Worm (Caenorhabditis elegans): ENCODE results near the gene Y49F6A.12.

DNA sequence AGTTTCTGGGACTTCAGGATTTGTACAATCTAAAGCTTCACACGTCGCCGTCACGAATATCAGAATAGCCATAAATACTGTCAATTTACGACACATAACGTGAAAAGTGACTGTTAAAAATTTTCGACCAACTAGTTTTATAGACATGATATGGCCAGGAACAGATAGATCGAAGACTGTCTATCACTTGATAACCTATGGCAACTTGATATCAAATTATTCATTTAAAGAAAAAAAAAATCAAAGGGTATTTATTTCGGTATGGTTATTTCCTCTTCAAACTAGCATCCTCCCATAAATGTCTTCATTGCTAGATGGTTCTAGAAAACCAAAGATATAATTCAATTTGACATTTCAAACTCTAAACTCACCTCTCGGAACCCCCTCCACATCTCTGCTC lies 33.0 kb upstream of the Y49F6A.12 start, which contains the start of gene W10G11.3:
- TF ChIP-seq skn-1 (tag; optimal IDR thresholded peaks at IDR 0.05) (no peak), ama-1 (optimal IDR thresholded peaks at IDR 0.05) (no peak), sma-9 (GFP tag; optimal IDR thresholded peaks at IDR 0.05) (no peak), sma-9 (tag; optimal IDR thresholded peaks at IDR 0.05) (no peak), zag-1 (tag; optimal IDR thresholded peaks at IDR 0.05) (no peak), snpc-4 (tag; optimal IDR thresholded peaks at IDR 0.05) (no peak)
